Worm (Caenorhabditis elegans) whole organism, early embryonic: ENCODE data around the gene ZK177.3.

ENCODE experiments used
- F13C5.2 ChIP-seq: sonication (generic microtip); optimal IDR thresholded peaks from 2 replicates; lab custom pipeline; 2017; ENCODE audit warnings: mild to moderate bottlenecking, missing genetic modification characterization, inconsistent platforms, missing compliant biosample characterization
- ama-1 ChIP-seq: fragments of 150-350 bp; optimal IDR thresholded peaks from 2 replicates; lab custom pipeline; 2014
- ceh-13 ChIP-seq: fragments of 200-800 bp; sonication (Bioruptor generic); optimal IDR thresholded peaks from 2 replicates; lab custom pipeline; 2018; ENCODE audit warnings: mild to moderate bottlenecking, missing genetic modification characterization, missing compliant biosample characterization
- ceh-36 ChIP-seq: sonication (generic microtip); optimal IDR thresholded peaks from 2 replicates; lab custom pipeline; 2016; ENCODE audit warnings: missing genetic modification characterization, inconsistent platforms, missing compliant biosample characterization
- ets-7 ChIP-seq: sonication (generic microtip); optimal IDR thresholded peaks from 2 replicates; lab custom pipeline; 2016; ENCODE audit warnings: missing genotype, missing genetic modification characterization, missing compliant biosample characterization
- flt-1 ChIP-seq: fragments of 200-800 bp; sonication (Bioruptor generic); IDR thresholded peaks from 2 replicates; pipeline ENCODE4 v1.3.6; 2022; ENCODE audit warnings: missing genetic modification characterization, missing compliant biosample characterization
- hmbx-1 ChIP-seq: sonication (generic microtip); optimal IDR thresholded peaks from 2 replicates; lab custom pipeline; 2016; ENCODE audit warnings: mild to moderate bottlenecking, missing genetic modification characterization, missing compliant biosample characterization
- hmg-4 ChIP-seq: fragments of 200-800 bp; sonication (Bioruptor generic); optimal IDR thresholded peaks from 2 replicates; lab custom pipeline; 2018; ENCODE audit warnings: mild to moderate bottlenecking, missing genetic modification characterization, missing compliant biosample characterization
- tra-4 ChIP-seq: sonication (generic microtip); optimal IDR thresholded peaks from 2 replicates; lab custom pipeline; 2017; ENCODE audit warnings: missing genetic modification characterization, missing compliant biosample characterization

DNA sequence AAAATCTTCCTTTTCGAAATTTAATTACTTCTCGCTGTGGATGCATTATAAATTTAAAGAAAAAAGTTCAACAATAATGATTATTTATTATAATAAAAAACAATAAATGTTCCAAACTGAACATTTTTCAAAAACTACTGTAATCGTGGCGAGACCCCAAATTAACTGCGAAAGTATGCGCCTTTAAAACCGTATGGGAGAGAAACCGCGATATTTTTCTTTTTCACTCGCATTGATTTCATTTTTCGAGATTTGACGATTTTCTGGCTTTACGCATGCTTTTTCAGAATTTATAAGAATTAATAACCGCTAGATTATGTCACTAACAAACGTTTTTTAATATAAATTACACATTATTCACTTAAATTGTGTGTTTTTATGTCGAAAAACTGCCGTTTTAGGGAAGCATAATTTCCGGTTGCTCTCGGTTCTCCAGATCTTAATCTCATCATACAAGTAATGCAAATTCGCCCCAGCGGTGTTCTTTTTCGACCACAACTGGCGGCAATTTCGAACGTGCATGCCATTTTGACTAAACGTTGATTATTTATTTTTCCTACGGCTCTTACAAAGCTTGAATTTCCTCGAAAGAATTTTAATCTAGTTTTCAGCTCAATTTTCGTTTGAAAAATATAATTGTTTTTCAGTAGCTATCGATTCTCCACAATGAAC lies 14.5 kb upstream of the ZK177.3 start, which contains the start of gene F12A10.8:
- TF ChIP-seq hmbx-1 (tag; lab: Kevin White, UChicago), result no peak
- no peak for TF ChIP-seq ama-1 (lab: Kevin White, UChicago)
- TF ChIP-seq flt-1 (GFP tag; lab: Robert Waterston, UW), result no peak
- TF ChIP-seq F13C5.2 (tag; lab: Kevin White, UChicago), result no peak
- no peak for TF ChIP-seq tra-4
- TF ChIP-seq ceh-13 (GFP tag; lab: Kevin White, UChicago), result no peak
- TF ChIP-seq hmg-4 (GFP tag; lab: Kevin White, UChicago), result no peak
- TF ChIP-seq ceh-36 (tag; lab: Kevin White, UChicago), result no peak
- no peak for TF ChIP-seq ets-7 (tag; lab: Kevin White, UChicago)
